Fruit fly (Drosophila melanogaster): Measurements from ENCODE around the gene Chchd3.

Gene Chchd3

dm6 chr3R:31053784-31054221 lies at the start of gene Chchd3:
Chchd3 (minus strand) TSS chr3R:31053915.
- TF ChIP-seq CG33017 (tag; optimal IDR thresholded peaks at IDR 0.05) (no peak), cnc (optimal IDR thresholded peaks at IDR 0.05) (no peak), CG7101 (tag; optimal IDR thresholded peaks at IDR 0.05) (peak; percentile 3), CG12768 (GFP tag; optimal IDR thresholded peaks at IDR 0.05) (no peak), Mnt (GFP tag; optimal IDR thresholded peaks at IDR 0.05) (no peak), kay (GFP tag; ENCODE audit: borderline replicate concordance) (no peak), Crg-1 (GFP tag; optimal IDR thresholded peaks at IDR 0.05) (no peak), CG14711 (tag; optimal IDR thresholded peaks at IDR 0.05) (no peak), Clk (GFP tag; optimal IDR thresholded peaks at IDR 0.05) (no peak), CG11617 (GFP tag; optimal IDR thresholded peaks at IDR 0.05) (no peak), CG1620 (GFP tag; optimal IDR thresholded peaks at IDR 0.05) (peak; percentile 9), bab1 (GFP tag; optimal IDR thresholded peaks at IDR 0.05) (peak; percentile 40), pad (GFP tag; optimal IDR thresholded peaks at IDR 0.05) (no peak), CG5204 (GFP tag; optimal IDR thresholded peaks at IDR 0.05) (no peak), toe (GFP tag; optimal IDR thresholded peaks at IDR 0.05) (no peak), CG7045 (GFP tag; optimal IDR thresholded peaks at IDR 0.05) (no peak), tj (GFP tag; optimal IDR thresholded peaks at IDR 0.05) (no peak)

- no peak for TF ChIP-seq cic (GFP tag; optimal IDR thresholded peaks at IDR 0.05)
Measured at dm6 chr3R:31101069-31101468, 47.4 kb upstream of the Chchd3 start, which contains the start of gene CG15553. CG15553 (minus strand) TSS chr3R:31101169.

dm6 chr3R:31097221-31097620 lies 43.5 kb upstream of the Chchd3 start, which contains the start of gene CG11317:
CG11317 (minus strand) TSS chr3R:31097321.
- TF ChIP-seq pad (GFP tag; optimal IDR thresholded peaks at IDR 0.05) (no peak), CG1620 (GFP tag; optimal IDR thresholded peaks at IDR 0.05) (no peak), CG7045 (GFP tag; optimal IDR thresholded peaks at IDR 0.05) (no peak), bab1 (GFP tag; optimal IDR thresholded peaks at IDR 0.05) (no peak), ovo (GFP tag; optimal IDR thresholded peaks at IDR 0.05) (no peak), tj (GFP tag; optimal IDR thresholded peaks at IDR 0.05) (no peak), cnc (optimal IDR thresholded peaks at IDR 0.05) (no peak), CG14711 (tag; optimal IDR thresholded peaks at IDR 0.05) (no peak), CG5204 (GFP tag; optimal IDR thresholded peaks at IDR 0.05) (no peak), kay (GFP tag; ENCODE audit: borderline replicate concordance) (no peak), CG7101 (tag; optimal IDR thresholded peaks at IDR 0.05) (no peak), Mnt (GFP tag; optimal IDR thresholded peaks at IDR 0.05) (no peak), Hr96 (GFP tag; optimal IDR thresholded peaks at IDR 0.05) (no peak), CG33017 (tag; optimal IDR thresholded peaks at IDR 0.05) (no peak), toe (GFP tag; optimal IDR thresholded peaks at IDR 0.05) (no peak), Crg-1 (GFP tag; optimal IDR thresholded peaks at IDR 0.05) (no peak)

dm6 chr3R:31089985-31090384 lies 36.3 kb upstream of the Chchd3 start:
- TF ChIP-seq CG7045 (GFP tag; optimal IDR thresholded peaks at IDR 0.05): no peak
- TF ChIP-seq bab1 (GFP tag; optimal IDR thresholded peaks at IDR 0.05): no peak
- TF ChIP-seq cnc (optimal IDR thresholded peaks at IDR 0.05): no peak
- no peak for TF ChIP-seq CG1620 (GFP tag; optimal IDR thresholded peaks at IDR 0.05)
- TF ChIP-seq Hr96 (GFP tag; optimal IDR thresholded peaks at IDR 0.05): no peak
- TF ChIP-seq CG7101 (tag; optimal IDR thresholded peaks at IDR 0.05): no peak
- TF ChIP-seq tj (GFP tag; optimal IDR thresholded peaks at IDR 0.05): no peak

- TF ChIP-seq bab1 (GFP tag; optimal IDR thresholded peaks at IDR 0.05) (peak; percentile 33), toe (GFP tag; optimal IDR thresholded peaks at IDR 0.05) (no peak)
Measured at dm6 chr3R:31086394-31086793, 32.7 kb upstream of the Chchd3 start.

- TF ChIP-seq CG33017 (tag; optimal IDR thresholded peaks at IDR 0.05) (no peak), CG11617 (GFP tag; optimal IDR thresholded peaks at IDR 0.05) (no peak), cnc (optimal IDR thresholded peaks at IDR 0.05) (no peak), pad (GFP tag; optimal IDR thresholded peaks at IDR 0.05) (no peak), CG5204 (GFP tag; optimal IDR thresholded peaks at IDR 0.05) (no peak), cic (GFP tag; optimal IDR thresholded peaks at IDR 0.05) (no peak), CG7101 (tag; optimal IDR thresholded peaks at IDR 0.05) (no peak), Mnt (GFP tag; optimal IDR thresholded peaks at IDR 0.05) (no peak), bab1 (GFP tag; optimal IDR thresholded peaks at IDR 0.05) (no peak), tj (GFP tag; optimal IDR thresholded peaks at IDR 0.05) (no peak), CG7045 (GFP tag; optimal IDR thresholded peaks at IDR 0.05) (no peak), Clk (GFP tag; optimal IDR thresholded peaks at IDR 0.05) (no peak), CG12768 (GFP tag; optimal IDR thresholded peaks at IDR 0.05) (no peak), Crg-1 (GFP tag; optimal IDR thresholded peaks at IDR 0.05) (no peak), ovo (GFP tag; optimal IDR thresholded peaks at IDR 0.05) (no peak), kay (GFP tag; ENCODE audit: borderline replicate concordance) (no peak), Hr96 (GFP tag; optimal IDR thresholded peaks at IDR 0.05) (no peak), CG1620 (GFP tag; optimal IDR thresholded peaks at IDR 0.05) (no peak), CG14711 (tag; optimal IDR thresholded peaks at IDR 0.05) (no peak)
Measured at dm6 chr3R:31070732-31071131, 17.0 kb upstream of the Chchd3 start.

dm6 chr3R:31066356-31066755 lies 12.6 kb upstream of the Chchd3 start:
- TF ChIP-seq Hr96 (GFP tag; optimal IDR thresholded peaks at IDR 0.05) (no peak), toe (GFP tag; optimal IDR thresholded peaks at IDR 0.05) (no peak), kay (GFP tag; ENCODE audit: borderline replicate concordance) (no peak), CG33017 (tag; optimal IDR thresholded peaks at IDR 0.05) (no peak), CG7101 (tag; optimal IDR thresholded peaks at IDR 0.05) (no peak), bab1 (GFP tag; optimal IDR thresholded peaks at IDR 0.05) (no peak), CG12768 (GFP tag; optimal IDR thresholded peaks at IDR 0.05) (no peak), CG1620 (GFP tag; optimal IDR thresholded peaks at IDR 0.05) (no peak), Clk (GFP tag; optimal IDR thresholded peaks at IDR 0.05) (no peak), CG14711 (tag; optimal IDR thresholded peaks at IDR 0.05) (no peak), pad (GFP tag; optimal IDR thresholded peaks at IDR 0.05) (no peak), Mnt (GFP tag; optimal IDR thresholded peaks at IDR 0.05) (no peak), Crg-1 (GFP tag; optimal IDR thresholded peaks at IDR 0.05) (no peak)
